Fruit fly (Drosophila melanogaster) whole organism, prepupa: ENCODE results near the gene CG13003.
A peak's percentile ranks its signal among the peaks of the same experiment; 100 is the strongest.

Experiments used
- CG10631 ChIP-seq: fragments of 200-800 bp; sonication (Bioruptor generic); optimal IDR thresholded peaks from 2 replicates; lab custom pipeline; 2016; ENCODE audit warnings: missing biosample characterization, missing genetic modification characterization
- CG10669 ChIP-seq: fragments of 200-800 bp; sonication (Bioruptor generic); optimal IDR thresholded peaks from 3 replicates; lab custom pipeline; 2018; ENCODE audit warnings: missing biosample characterization, mild to moderate bottlenecking, missing genetic modification characterization, moderate library complexity
- CG11762 ChIP-seq: fragments of 200-800 bp; sonication (Bioruptor generic); optimal IDR thresholded peaks from 3 replicates; lab custom pipeline; 2016; ENCODE audit warnings: missing biosample characterization, missing genetic modification characterization; ENCODE audit not compliant: insufficient read depth
- CG1621 ChIP-seq: fragments of 200-800 bp; sonication (Bioruptor generic); optimal IDR thresholded peaks from 3 replicates; lab custom pipeline; 2018; ENCODE audit warnings: missing biosample characterization, mild to moderate bottlenecking, missing genetic modification characterization
- CG16779 ChIP-seq: fragments of 200-800 bp; sonication (Bioruptor generic); optimal IDR thresholded peaks from 3 replicates; lab custom pipeline; 2017; ENCODE audit warnings: missing biosample characterization, mild to moderate bottlenecking, missing genetic modification characterization
- CG3032 ChIP-seq: fragments of 200-800 bp; optimal IDR thresholded peaks from 2 replicates; lab custom pipeline; 2019; ENCODE audit warnings: missing biosample characterization, mild to moderate bottlenecking, missing genetic modification characterization, moderate library complexity
- CG31627 ChIP-seq: fragments of 200-800 bp; sonication (Bioruptor generic); optimal IDR thresholded peaks from 3 replicates; lab custom pipeline; 2016; ENCODE audit warnings: missing biosample characterization, missing genetic modification characterization
- CG32006 ChIP-seq: fragments of 200-800 bp; sonication (Bioruptor generic); optimal IDR thresholded peaks from 3 replicates; lab custom pipeline; 2017; ENCODE audit warnings: missing biosample characterization, mild to moderate bottlenecking, missing genetic modification characterization
- CG34406 ChIP-seq: fragments of 200-800 bp; sonication (Bioruptor generic); optimal IDR thresholded peaks from 3 replicates; lab custom pipeline; 2016; ENCODE audit warnings: missing biosample characterization, missing genetic modification characterization
- CG3919 ChIP-seq: fragments of 200-800 bp; sonication (Bioruptor generic); optimal IDR thresholded peaks from 3 replicates; lab custom pipeline; 2016; ENCODE audit warnings: missing biosample characterization, missing genetic modification characterization
- CG6163 ChIP-seq: fragments of 200-800 bp; sonication (Bioruptor generic); IDR thresholded peaks from 3 replicates; pipeline ENCODE4 v1.3.6; 2022; ENCODE audit warnings: missing biosample characterization, missing genetic modification characterization
- CG6276 ChIP-seq: fragments of 200-800 bp; sonication (Bioruptor generic); optimal IDR thresholded peaks from 2 replicates; lab custom pipeline; 2017; ENCODE audit warnings: missing biosample characterization, mild to moderate bottlenecking, missing genetic modification characterization
- CG6808 ChIP-seq: fragments of 200-800 bp; sonication (Bioruptor generic); optimal IDR thresholded peaks from 3 replicates; lab custom pipeline; 2017; ENCODE audit warnings: missing biosample characterization, missing genetic modification characterization, mild to moderate bottlenecking, moderate library complexity, missing genetic modification reagents
- CG6854 ChIP-seq: fragments of 200-800 bp; sonication (Bioruptor generic); optimal IDR thresholded peaks from 2 replicates; lab custom pipeline; 2017; ENCODE audit warnings: missing biosample characterization, mild to moderate bottlenecking, missing genetic modification characterization
- CG8119 ChIP-seq: fragments of 200-800 bp; sonication (Bioruptor generic); IDR thresholded peaks from 3 replicates; pipeline ENCODE4 v1.3.6; 2022; ENCODE audit warnings: missing biosample characterization, missing genetic modification characterization
- CG8319 ChIP-seq: fragments of 200-800 bp; sonication (Bioruptor generic); optimal IDR thresholded peaks from 3 replicates; lab custom pipeline; 2016; ENCODE audit warnings: missing biosample characterization, missing genetic modification characterization
- CG8632 ChIP-seq: fragments of 200-800 bp; sonication (Bioruptor generic); optimal IDR thresholded peaks from 3 replicates; lab custom pipeline; 2016; ENCODE audit warnings: missing biosample characterization, missing genetic modification characterization
- CG9139 ChIP-seq: fragments of 200-800 bp; sonication (Bioruptor generic); optimal IDR thresholded peaks from 3 replicates; lab custom pipeline; 2017; ENCODE audit warnings: missing biosample characterization, mild to moderate bottlenecking, missing genetic modification characterization
- Eip75B ChIP-seq: fragments of 200-800 bp; sonication (Bioruptor generic); optimal IDR thresholded peaks from 3 replicates; lab custom pipeline; 2016; ENCODE audit warnings: missing biosample characterization, missing genetic modification characterization
- Eip78C ChIP-seq: fragments of 200-800 bp; sonication (Bioruptor generic); peaks from one replicate; lab custom pipeline; 2016; ENCODE audit warnings: missing biosample characterization, missing genetic modification characterization
- Eip93F ChIP-seq: fragments of 200-800 bp; sonication (Bioruptor generic); optimal IDR thresholded peaks from 2 replicates; lab custom pipeline; 2016; ENCODE audit warnings: missing biosample characterization, mild to moderate bottlenecking, missing genetic modification characterization
- Ets21C ChIP-seq: fragments of 200-800 bp; sonication (Bioruptor generic); optimal IDR thresholded peaks from 3 replicates; lab custom pipeline; 2016; ENCODE audit warnings: missing biosample characterization, missing genetic modification characterization
- Gug ChIP-seq: fragments of 200-800 bp; sonication (Bioruptor generic); IDR thresholded peaks from 2 replicates; pipeline ENCODE4 v1.3.6; 2022; ENCODE audit warnings: missing biosample characterization, missing genetic modification characterization
- Hr39 ChIP-seq: fragments of 200-800 bp; sonication (Bioruptor generic); optimal IDR thresholded peaks from 2 replicates; lab custom pipeline; 2016; ENCODE audit warnings: missing biosample characterization, missing genetic modification characterization
- Hr4 ChIP-seq: fragments of 200-800 bp; sonication (Bioruptor generic); optimal IDR thresholded peaks from 3 replicates; lab custom pipeline; 2016; ENCODE audit warnings: missing biosample characterization, missing genetic modification characterization
- Met ChIP-seq: fragments of 200-800 bp; sonication (Bioruptor generic); optimal IDR thresholded peaks from 3 replicates; lab custom pipeline; 2016; ENCODE audit warnings: missing biosample characterization, missing genetic modification characterization
- OdsH ChIP-seq: fragments of 200-800 bp; sonication (Bioruptor generic); optimal IDR thresholded peaks from 3 replicates; lab custom pipeline; 2016; ENCODE audit warnings: missing biosample characterization, missing genetic modification characterization
- Smox ChIP-seq: fragments of 200-800 bp; sonication (Bioruptor generic); optimal IDR thresholded peaks from 3 replicates; lab custom pipeline; 2016; ENCODE audit warnings: missing biosample characterization, missing genetic modification characterization
- Sox14 ChIP-seq: fragments of 200-800 bp; sonication (Bioruptor generic); optimal IDR thresholded peaks from 3 replicates; lab custom pipeline; 2016; ENCODE audit warnings: missing biosample characterization, missing genetic modification characterization
- Sox15 ChIP-seq: fragments of 200-800 bp; sonication (Bioruptor generic); optimal IDR thresholded peaks from 3 replicates; lab custom pipeline; 2016; ENCODE audit warnings: missing biosample characterization, missing genetic modification characterization
- achi ChIP-seq: fragments of 200-800 bp; sonication (Bioruptor generic); optimal IDR thresholded peaks from 3 replicates; lab custom pipeline; 2016; ENCODE audit warnings: missing biosample characterization, missing genetic modification characterization
- dac ChIP-seq: fragments of 200-800 bp; sonication (Bioruptor generic); optimal IDR thresholded peaks from 2 replicates; lab custom pipeline; 2017; ENCODE audit warnings: missing biosample characterization, mild to moderate bottlenecking, missing genetic modification characterization
- eg ChIP-seq: fragments of 200-800 bp; sonication (Bioruptor generic); IDR thresholded peaks from 3 replicates; pipeline ENCODE4 v1.3.6; 2022; ENCODE audit warnings: missing biosample characterization, missing genetic modification characterization
- esn ChIP-seq: fragments of 200-800 bp; sonication (Bioruptor generic); optimal IDR thresholded peaks from 2 replicates; lab custom pipeline; 2016; ENCODE audit warnings: missing biosample characterization, mild to moderate bottlenecking, missing genetic modification characterization, moderate library complexity
- net ChIP-seq: fragments of 200-800 bp; sonication (Bioruptor generic); optimal IDR thresholded peaks from 3 replicates; lab custom pipeline; 2016; ENCODE audit warnings: missing biosample characterization, missing genetic modification characterization
- pdm3 ChIP-seq: fragments of 200-800 bp; sonication (Bioruptor generic); optimal IDR thresholded peaks from 3 replicates; lab custom pipeline; 2016; ENCODE audit warnings: missing biosample characterization, missing genetic modification characterization
- salr ChIP-seq, 2 experiments: fragments of 200-800 bp; sonication (Bioruptor generic); optimal IDR thresholded peaks; 3 replicates each; lab custom pipeline; 2016 to 2018; ENCODE audit warnings: missing biosample characterization in 2 of 2, missing genetic modification characterization in 2 of 2, mild to moderate bottlenecking in 1 of 2
- ss ChIP-seq, 2 experiments: fragments of 200-800 bp; sonication (Bioruptor generic); optimal IDR thresholded peaks; 2 replicates in 1 of 2; 3 replicates in 1 of 2; lab custom pipeline; 2017 to 2018; ENCODE audit warnings: mild to moderate bottlenecking in 2 of 2, missing biosample characterization in 2 of 2, missing genetic modification characterization in 2 of 2, moderate library complexity in 1 of 2
- svp ChIP-seq: fragments of 200-800 bp; sonication (Bioruptor generic); peaks from one replicate; lab custom pipeline; 2016; ENCODE audit warnings: missing biosample characterization, missing genetic modification characterization

Gene CG13003

dm6 chrX:16848978-16849377 lies 27.4 kb downstream of the CG13003 start (continued):
- TF ChIP-seq CG9139, result no peak
- TF ChIP-seq CG10631 (GFP tag; lab: Kevin White, UChicago), result peak; percentile 4
- peak; percentile 23 for TF ChIP-seq OdsH (GFP tag; lab: Kevin White, UChicago)
- TF ChIP-seq CG8632 (GFP tag; lab: Kevin White, UChicago), result no peak
- peak; percentile 37 for TF ChIP-seq CG3919 (GFP tag; lab: Kevin White, UChicago)
- TF ChIP-seq CG31627 (GFP tag; lab: Kevin White, UChicago), result no peak
- no peak for TF ChIP-seq dac (GFP tag; lab: Kevin White, UChicago)
- TF ChIP-seq CG6854, result no peak
- TF ChIP-seq CG16779, result no peak
- TF ChIP-seq Ets21C, result no peak
- no peak for TF ChIP-seq Eip93F (GFP tag; lab: Kevin White, UChicago)
- TF ChIP-seq CG6808, result no peak
- TF ChIP-seq Met (GFP tag; lab: Kevin White, UChicago), result no peak

- TF ChIP-seq CG8319 (GFP tag; lab: Kevin White, UChicago), result no peak
- TF ChIP-seq svp (GFP tag; lab: Kevin White, UChicago), result peak; percentile 28
- no peak for TF ChIP-seq Gug (GFP tag; lab: Robert Waterston, UW)
- TF ChIP-seq CG6808, result no peak
- TF ChIP-seq achi (GFP tag; lab: Kevin White, UChicago), result no peak
- TF ChIP-seq Eip78C (GFP tag; lab: Kevin White, UChicago), result peak; percentile 24
- no peak for TF ChIP-seq Smox
- TF ChIP-seq CG11762 (GFP tag; lab: Kevin White, UChicago), result no peak
Observed at dm6 chrX:16846575-16846974, 29.8 kb downstream of the CG13003 start.

- TF ChIP-seq achi (GFP tag; lab: Kevin White, UChicago) (no peak), CG8319 (GFP tag; lab: Kevin White, UChicago) (no peak), CG3032 (no peak), CG3919 (GFP tag; lab: Kevin White, UChicago) (no peak), Sox15 (GFP tag; lab: Kevin White, UChicago) (no peak), CG10669 (GFP tag; lab: Kevin White, UChicago) (no peak), CG9139 (no peak), CG11762 (GFP tag; lab: Kevin White, UChicago) (no peak), Eip75B (GFP tag; lab: Kevin White, UChicago) (no peak), pdm3 (GFP tag; lab: Kevin White, UChicago) (no peak), Sox14 (GFP tag; lab: Kevin White, UChicago) (no peak), svp (GFP tag; lab: Kevin White, UChicago) (no peak), Hr39 (GFP tag; lab: Kevin White, UChicago) (no peak), Hr4 (GFP tag; lab: Kevin White, UChicago) (no peak), net (no peak), CG1621 (no peak), CG6808 (no peak), ss (GFP tag; optimal IDR thresholded peaks at IDR 0.05; lab: Kevin White, UChicago) (no peak), CG34406 (GFP tag; lab: Kevin White, UChicago) (no peak), salr (GFP tag; optimal IDR thresholded peaks at IDR 0.05; lab: Kevin White, UChicago) (no peak)
Observed at dm6 chrX:16844295-16844694, 32.0 kb downstream of the CG13003 start, which contains the start of gene RSG7. RSG7 (minus strand) TSS chrX:16844433.

- TF ChIP-seq Hr39 (GFP tag; lab: Kevin White, UChicago) (no peak), Sox14 (GFP tag; lab: Kevin White, UChicago) (no peak)
Observed at dm6 chrX:16839905-16840304, 36.4 kb downstream of the CG13003 start.

- peak; percentile 7 for TF ChIP-seq CG6276 (GFP tag; lab: Kevin White, UChicago)
- TF ChIP-seq CG32006 (GFP tag; lab: Kevin White, UChicago), result no peak
- 0 out of 3 replicates have a peak, but pooled peaks have one; percentile 13 for TF ChIP-seq CG6163
- TF ChIP-seq eg (GFP tag; lab: Robert Waterston, UW), result peak; percentile 45; the same call in 1 of the 3 replicates
- TF ChIP-seq esn (GFP tag; lab: Kevin White, UChicago), result no peak
- no peak for TF ChIP-seq CG11762 (GFP tag; lab: Kevin White, UChicago)
- peak; percentile 11 for TF ChIP-seq Eip78C (GFP tag; lab: Kevin White, UChicago)
- 0 out of 3 replicates have a peak, but pooled peaks have one; percentile 17 for TF ChIP-seq CG8119 (GFP tag; lab: Robert Waterston, UW)
- no peak for TF ChIP-seq Hr39 (GFP tag; lab: Kevin White, UChicago)
Observed at dm6 chrX:16839033-16839432, 37.3 kb downstream of the CG13003 start.
